Worm (Caenorhabditis elegans): ENCODE results near the gene igcm-1.
A peak's percentile ranks its signal among the peaks of the same experiment; 100 is the strongest.

igcm-1 gene

ce11 chrX:865214-865613 lies 13.9 kb upstream of the igcm-1 start:
- TF ChIP-seq lsy-2 (tag; optimal IDR thresholded peaks at IDR 0.05) (no peak), M03D4.4 (tag; optimal IDR thresholded peaks at IDR 0.05) (no peak), elt-3 (tag; optimal IDR thresholded peaks at IDR 0.05) (no peak), tbx-8 (GFP tag; optimal IDR thresholded peaks at IDR 0.05) (no peak), blmp-1 (tag; optimal IDR thresholded peaks at IDR 0.05) (no peak), sem-2 (GFP tag; optimal IDR thresholded peaks at IDR 0.05) (no peak), ztf-11 (tag; optimal IDR thresholded peaks at IDR 0.05) (no peak), nhr-12 (tag; optimal IDR thresholded peaks at IDR 0.05) (no peak), ceh-43 (GFP tag; optimal IDR thresholded peaks at IDR 0.05) (no peak), ces-1 (GFP tag; optimal IDR thresholded peaks at IDR 0.05) (no peak)

- TF ChIP-seq elt-3 (tag; optimal IDR thresholded peaks at IDR 0.05), result peak; percentile 73
- no peak for TF ChIP-seq snpc-4 (tag; optimal IDR thresholded peaks at IDR 0.05)
These were observed 13.0 kb upstream of the igcm-1 start for ce11 chrX:864293-864731.

DNA sequence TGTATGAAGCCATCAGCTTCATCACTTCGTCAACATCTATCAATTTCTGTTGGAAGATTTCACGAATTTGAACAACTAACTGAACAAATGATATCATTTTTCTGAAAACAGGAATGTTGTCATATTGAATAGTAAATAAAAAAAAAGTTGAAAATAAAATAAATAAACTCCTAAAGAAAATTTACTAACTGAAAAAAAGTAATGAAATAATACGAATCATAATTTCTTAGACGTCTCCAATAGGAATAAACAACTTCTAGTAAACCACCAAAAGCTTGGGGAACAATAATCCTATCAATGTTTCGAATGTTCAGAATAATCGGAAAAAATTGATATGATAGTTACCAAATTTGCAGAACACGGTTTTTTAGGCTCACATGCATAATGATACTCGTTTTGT lies 12.2 kb upstream of the igcm-1 start, which contains the start of gene cdo-1:
Gene cdo-1, minus strand, starts transcription at position 101 of the 400 bp plus-strand sequence.
- TF ChIP-seq drap-1 (GFP tag; optimal IDR thresholded peaks at IDR 0.05) (no peak), lin-32 (GFP tag; optimal IDR thresholded peaks at IDR 0.05) (no peak), ceh-39 (tag; optimal IDR thresholded peaks at IDR 0.05) (no peak), lsy-2 (tag; optimal IDR thresholded peaks at IDR 0.05) (no peak), nhr-237 (tag; optimal IDR thresholded peaks at IDR 0.05) (no peak), tbx-8 (GFP tag; optimal IDR thresholded peaks at IDR 0.05) (no peak), ceh-43 (GFP tag; optimal IDR thresholded peaks at IDR 0.05) (no peak), snpc-4 (tag; optimal IDR thresholded peaks at IDR 0.05) (no peak), nhr-2 (tag; optimal IDR thresholded peaks at IDR 0.05) (no peak), sem-2 (GFP tag; optimal IDR thresholded peaks at IDR 0.05) (no peak), flh-1 (GFP tag; optimal IDR thresholded peaks at IDR 0.05) (no peak), mls-2 (tag; optimal IDR thresholded peaks at IDR 0.05) (no peak), cnd-1 (tag; optimal IDR thresholded peaks at IDR 0.05) (no peak), unc-120 (tag; optimal IDR thresholded peaks at IDR 0.05; ENCODE audit: poor library complexity, severe bottlenecking) (no peak), pha-4 (tag; optimal IDR thresholded peaks at IDR 0.05) (no peak), nhr-12 (tag; optimal IDR thresholded peaks at IDR 0.05) (no peak)

DNA sequence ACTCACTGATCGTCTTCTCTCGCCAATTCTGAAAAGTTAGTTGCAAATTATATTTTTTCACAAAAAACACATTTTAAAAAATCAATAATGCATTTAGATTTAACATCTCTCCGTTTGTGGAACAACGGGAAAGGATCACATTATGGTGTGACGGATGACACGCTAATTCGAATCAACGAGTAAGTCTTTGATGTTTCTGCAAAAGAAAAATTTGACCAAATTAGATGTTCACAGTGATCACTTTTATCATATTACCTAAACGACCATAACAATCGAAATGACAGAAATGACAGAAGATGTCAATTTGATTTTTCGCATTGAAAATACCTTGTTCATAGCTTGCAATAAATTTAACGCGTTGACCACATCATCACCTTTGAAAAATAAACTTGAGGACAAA lies 10.1 kb upstream of the igcm-1 start:
- TF ChIP-seq nhr-2 (tag; optimal IDR thresholded peaks at IDR 0.05), result no peak

ce11 chrX:859401-859800 lies 8.1 kb upstream of the igcm-1 start, which contains the start of gene F56F10.2:
Gene F56F10.2, plus strand, starts transcription at chrX:859615.
- TF ChIP-seq ces-1 (GFP tag; optimal IDR thresholded peaks at IDR 0.05) (peak; percentile 90), flh-1 (GFP tag; optimal IDR thresholded peaks at IDR 0.05) (no peak)

DNA sequence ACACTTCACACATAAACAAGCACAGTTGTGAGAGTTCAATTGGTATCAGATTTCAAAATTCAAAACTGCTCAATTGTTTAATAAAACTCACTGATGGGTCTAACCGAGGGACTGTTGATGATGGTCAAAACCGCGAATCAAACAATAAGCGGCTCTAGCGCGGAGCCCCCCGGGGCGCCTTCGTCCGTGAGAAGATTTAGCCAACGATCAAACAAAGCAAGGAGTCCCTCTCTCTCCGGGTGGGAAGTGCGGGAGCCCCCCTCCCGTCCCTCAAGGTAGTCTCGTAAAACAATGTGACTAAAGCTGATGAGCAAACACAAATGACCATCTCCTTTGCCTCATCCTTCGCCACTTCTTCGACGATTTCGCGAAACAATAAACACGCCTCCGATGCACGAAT lies 6.3 kb upstream of the igcm-1 start:
- TF ChIP-seq flh-1 (GFP tag; optimal IDR thresholded peaks at IDR 0.05) (no peak), pha-4 (tag; optimal IDR thresholded peaks at IDR 0.05) (peak; percentile 27)

DNA sequence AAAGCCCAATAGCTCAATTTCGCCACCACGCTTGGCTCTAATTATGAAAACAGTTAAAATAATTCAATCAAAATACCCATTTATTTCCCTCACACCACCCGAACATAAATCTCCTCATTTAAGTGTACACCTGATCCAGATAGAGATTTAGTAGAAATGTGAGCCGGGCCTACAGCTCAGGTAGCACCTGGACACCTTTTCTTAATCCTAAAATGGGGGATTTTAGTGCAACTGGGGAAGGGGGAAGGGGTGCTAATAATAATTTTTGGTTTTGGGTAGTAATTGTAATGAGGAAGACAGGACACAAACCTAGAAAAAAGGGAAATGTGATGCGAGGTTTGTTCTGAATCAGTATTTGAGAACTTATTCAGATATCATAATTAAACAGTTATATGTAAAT lies 2.3 kb upstream of the igcm-1 start:
- no peak for TF ChIP-seq blmp-1 (tag; optimal IDR thresholded peaks at IDR 0.05)
- no peak for TF ChIP-seq lsy-2 (tag; optimal IDR thresholded peaks at IDR 0.05)
- TF ChIP-seq bed-3 (GFP tag; optimal IDR thresholded peaks at IDR 0.05), result no peak
- no peak for TF ChIP-seq elt-1 (tag; optimal IDR thresholded peaks at IDR 0.05; ENCODE audit: borderline replicate concordance, insufficient read depth)
- no peak for TF ChIP-seq nhr-2 (tag; optimal IDR thresholded peaks at IDR 0.05)
- no peak for TF ChIP-seq pha-4 (tag; optimal IDR thresholded peaks at IDR 0.05)
- no peak for TF ChIP-seq ceh-83 (GFP tag; optimal IDR thresholded peaks at IDR 0.05)
- no peak for TF ChIP-seq ceh-39 (tag; optimal IDR thresholded peaks at IDR 0.05)
- TF ChIP-seq nhr-237 (tag; optimal IDR thresholded peaks at IDR 0.05), result no peak

ce11 chrX:852739-853268 lies 1.5 kb upstream of the igcm-1 start:
- TF ChIP-seq ceh-39 (tag; optimal IDR thresholded peaks at IDR 0.05), result no peak
- no peak for TF ChIP-seq pha-4 (tag; optimal IDR thresholded peaks at IDR 0.05)
- TF ChIP-seq unc-39 (tag; optimal IDR thresholded peaks at IDR 0.05), result no peak
- TF ChIP-seq unc-120 (tag; optimal IDR thresholded peaks at IDR 0.05; ENCODE audit: poor library complexity, severe bottlenecking), result no peak
- no peak for TF ChIP-seq ceh-83 (GFP tag; optimal IDR thresholded peaks at IDR 0.05)
- TF ChIP-seq nhr-12 (tag; optimal IDR thresholded peaks at IDR 0.05), result no peak
- TF ChIP-seq lsy-2 (tag; optimal IDR thresholded peaks at IDR 0.05), result no peak
- no peak for TF ChIP-seq drap-1 (GFP tag; optimal IDR thresholded peaks at IDR 0.05)
- no peak for TF ChIP-seq unc-62 (GFP tag; optimal IDR thresholded peaks at IDR 0.05)
- no peak for TF ChIP-seq nhr-2 (tag; optimal IDR thresholded peaks at IDR 0.05)
- peak; percentile 86 for TF ChIP-seq sptf-1 (tag; optimal IDR thresholded peaks at IDR 0.05)
- TF ChIP-seq hlh-1 (tag; optimal IDR thresholded peaks at IDR 0.05), result no peak
- no peak for TF ChIP-seq zip-8 (tag; optimal IDR thresholded peaks at IDR 0.05)
- TF ChIP-seq elt-3 (tag; optimal IDR thresholded peaks at IDR 0.05), result no peak
- TF ChIP-seq mab-5 (tag; optimal IDR thresholded peaks at IDR 0.05), result no peak
- peak; percentile 46 for TF ChIP-seq ztf-11 (tag; optimal IDR thresholded peaks at IDR 0.05)
- TF ChIP-seq mls-2 (tag; optimal IDR thresholded peaks at IDR 0.05), result peak; percentile 87
- TF ChIP-seq elt-1 (tag; optimal IDR thresholded peaks at IDR 0.05; ENCODE audit: borderline replicate concordance, insufficient read depth), result no peak
- TF ChIP-seq bed-3 (GFP tag; optimal IDR thresholded peaks at IDR 0.05), result no peak
- TF ChIP-seq mep-1 (tag; optimal IDR thresholded peaks at IDR 0.05), result no peak
- no peak for TF ChIP-seq M03D4.4 (tag; optimal IDR thresholded peaks at IDR 0.05)
- no peak for TF ChIP-seq sem-2 (GFP tag; optimal IDR thresholded peaks at IDR 0.05)
- no peak for TF ChIP-seq snpc-4 (tag; optimal IDR thresholded peaks at IDR 0.05)
- TF ChIP-seq ces-1 (GFP tag; optimal IDR thresholded peaks at IDR 0.05), result no peak
- no peak for TF ChIP-seq flh-1 (GFP tag; optimal IDR thresholded peaks at IDR 0.05)
- TF ChIP-seq nhr-28 (tag; optimal IDR thresholded peaks at IDR 0.05), result no peak

Measured in whole organism, mixed stage, embryonic.